Fruit fly (Drosophila melanogaster) whole organism, embryonic: ENCODE measurements around the gene CG13306.

Source experiments
- Abd-B ChIP-seq: fragments of 200-800 bp; sonication (Bioruptor generic); optimal IDR thresholded peaks from 2 replicates; lab custom pipeline; 2018; ENCODE audit warnings: missing biosample characterization, mild to moderate bottlenecking, missing genetic modification characterization, moderate library complexity
- BtbVII ChIP-seq: fragments of 200-800 bp; sonication (Bioruptor generic); optimal IDR thresholded peaks from 3 replicates; lab custom pipeline; 2017; ENCODE audit warnings: missing biosample characterization, mild to moderate bottlenecking, missing genetic modification characterization
- CG10543 ChIP-seq: fragments of 200-800 bp; sonication (Bioruptor generic); optimal IDR thresholded peaks from 3 replicates; lab custom pipeline; 2017; ENCODE audit warnings: missing biosample characterization, mild to moderate bottlenecking, missing genetic modification characterization, moderate library complexity
- CG12071 ChIP-seq: fragments of 200-800 bp; sonication (Bioruptor generic); optimal IDR thresholded peaks from 3 replicates; lab custom pipeline; 2018; ENCODE audit warnings: missing biosample characterization, mild to moderate bottlenecking, missing genetic modification characterization
- CG12219 ChIP-seq: fragments of 200-800 bp; sonication (Bioruptor generic); optimal IDR thresholded peaks from 3 replicates; lab custom pipeline; 2018; ENCODE audit warnings: missing biosample characterization, mild to moderate bottlenecking, missing genetic modification characterization
- CG1233 ChIP-seq: fragments of 200-800 bp; sonication (Bioruptor generic); optimal IDR thresholded peaks from 4 replicates; lab custom pipeline; 2018; ENCODE audit warnings: missing biosample characterization, mild to moderate bottlenecking, missing genetic modification characterization
- CG12744 ChIP-seq: fragments of 200-800 bp; sonication (Bioruptor generic); optimal IDR thresholded peaks from 2 replicates; lab custom pipeline; 2016; ENCODE audit warnings: missing biosample characterization, missing genetic modification characterization
- CG12769 ChIP-seq: fragments of 200-800 bp; sonication (Bioruptor generic); optimal IDR thresholded peaks from 2 replicates; lab custom pipeline; 2019; ENCODE audit warnings: missing biosample characterization, mild to moderate bottlenecking, missing genetic modification characterization, moderate library complexity
- CG13296 ChIP-seq: fragments of 200-800 bp; sonication (Bioruptor generic); optimal IDR thresholded peaks from 3 replicates; lab custom pipeline; 2018; ENCODE audit warnings: missing biosample characterization, mild to moderate bottlenecking, missing genetic modification characterization
- CG14965 ChIP-seq: fragments of 200-800 bp; sonication (Bioruptor generic); optimal IDR thresholded peaks from 2 replicates; lab custom pipeline; 2016; ENCODE audit warnings: missing biosample characterization, missing genetic modification characterization, borderline replicate concordance
- CG15011 ChIP-seq: fragments of 200-800 bp; sonication (Bioruptor generic); optimal IDR thresholded peaks from 3 replicates; lab custom pipeline; 2018; ENCODE audit warnings: missing biosample characterization, mild to moderate bottlenecking, missing genetic modification characterization
- CG15269 ChIP-seq: fragments of 200-800 bp; sonication (Bioruptor generic); optimal IDR thresholded peaks from 2 replicates; lab custom pipeline; 2018; ENCODE audit warnings: missing biosample characterization, mild to moderate bottlenecking, missing genetic modification characterization, moderate library complexity
- CG16815 ChIP-seq: fragments of 200-800 bp; sonication (Bioruptor generic); optimal IDR thresholded peaks from 3 replicates; lab custom pipeline; 2017; ENCODE audit warnings: missing biosample characterization, mild to moderate bottlenecking, missing genetic modification characterization
- CG17912 ChIP-seq: fragments of 200-800 bp; sonication (Bioruptor generic); optimal IDR thresholded peaks from 2 replicates; lab custom pipeline; 2018; ENCODE audit warnings: missing biosample characterization, mild to moderate bottlenecking, missing genetic modification characterization
- CG18599 ChIP-seq: fragments of 200-800 bp; sonication (Bioruptor generic); optimal IDR thresholded peaks from 3 replicates; lab custom pipeline; 2017; ENCODE audit warnings: missing biosample characterization, missing genetic modification characterization, mild to moderate bottlenecking, moderate library complexity, missing genetic modification reagents
- CG34376 ChIP-seq: fragments of 200-800 bp; sonication (Bioruptor generic); optimal IDR thresholded peaks from 2 replicates; lab custom pipeline; 2018; ENCODE audit warnings: missing biosample characterization, mild to moderate bottlenecking, missing genetic modification characterization
- CG3995 ChIP-seq: fragments of 200-800 bp; sonication (Bioruptor generic); optimal IDR thresholded peaks from 3 replicates; lab custom pipeline; 2016; ENCODE audit warnings: missing biosample characterization, missing genetic modification characterization
- CG5953 ChIP-seq: fragments of 200-800 bp; sonication (Bioruptor generic); IDR thresholded peaks from 2 replicates; pipeline ENCODE4 v1.3.6; 2022; ENCODE audit warnings: missing biosample characterization, missing genetic modification characterization
- CG6765 ChIP-seq: fragments of 200-800 bp; sonication (Bioruptor generic); optimal IDR thresholded peaks from 3 replicates; lab custom pipeline; 2017; ENCODE audit warnings: missing biosample characterization, mild to moderate bottlenecking, missing genetic modification characterization
- CG6791 ChIP-seq: fragments of 200-800 bp; sonication (Bioruptor generic); IDR thresholded peaks from 3 replicates; pipeline ENCODE4 v1.3.6; 2022; ENCODE audit warnings: missing biosample characterization, missing genetic modification characterization; ENCODE audit not compliant: partially characterized antibody
- CG7987 ChIP-seq: fragments of 200-800 bp; sonication (Bioruptor generic); optimal IDR thresholded peaks from 2 replicates; lab custom pipeline; 2018; ENCODE audit warnings: missing biosample characterization, mild to moderate bottlenecking, missing genetic modification characterization, moderate library complexity
- CG9817 ChIP-seq: fragments of 200-800 bp; sonication (Bioruptor generic); optimal IDR thresholded peaks from 2 replicates; lab custom pipeline; 2018; ENCODE audit warnings: missing biosample characterization, mild to moderate bottlenecking, missing genetic modification characterization, moderate library complexity
- CTCF ChIP-seq: fragments of 200-800 bp; sonication (Bioruptor generic); optimal IDR thresholded peaks from 2 replicates; lab custom pipeline; 2017; ENCODE audit warnings: missing biosample characterization, mild to moderate bottlenecking, missing genetic modification characterization, moderate library complexity
- CoRest ChIP-seq: fragments of 200-800 bp; sonication (Bioruptor generic); optimal IDR thresholded peaks from 3 replicates; lab custom pipeline; 2018; ENCODE audit warnings: missing biosample characterization, mild to moderate bottlenecking, missing genetic modification characterization, moderate library complexity
- Dad ChIP-seq: fragments of 200-800 bp; sonication (Bioruptor generic); optimal IDR thresholded peaks from 3 replicates; lab custom pipeline; 2016; ENCODE audit warnings: missing biosample characterization, missing genetic modification characterization
- HLH54F ChIP-seq: fragments of 200-800 bp; sonication (Bioruptor generic); optimal IDR thresholded peaks from 3 replicates; lab custom pipeline; 2016; ENCODE audit warnings: missing biosample characterization, missing genetic modification characterization
- Hmr ChIP-seq: fragments of 200-800 bp; sonication (Bioruptor generic); optimal IDR thresholded peaks from 3 replicates; lab custom pipeline; 2017; ENCODE audit warnings: mild to moderate bottlenecking, missing biosample characterization, missing genetic modification reagents, missing genetic modification characterization
- Hmx ChIP-seq: fragments of 200-800 bp; sonication (Bioruptor generic); optimal IDR thresholded peaks from 2 replicates; lab custom pipeline; 2016; ENCODE audit warnings: missing biosample characterization, missing genetic modification characterization
- Hr78 ChIP-seq, 2 experiments: fragments of 200-800 bp in 1 of 2; fragments of >200 bp in 1 of 2; sonication (Bioruptor generic) in 1 of 2; optimal IDR thresholded peaks; 2 replicates each; lab custom pipeline; 2017 to 2019; ENCODE audit warnings: missing biosample characterization in 2 of 2, missing genetic modification characterization in 2 of 2, mild to moderate bottlenecking in 1 of 2, moderate library complexity in 1 of 2
- MBD-R2 ChIP-seq: fragments of 200-800 bp; sonication (Bioruptor generic); IDR thresholded peaks from 2 replicates; pipeline ENCODE4 v1.3.6; 2022; ENCODE audit warnings: missing biosample characterization, missing genetic modification characterization
- Meics ChIP-seq: fragments of 200-800 bp; sonication (Bioruptor generic); optimal IDR thresholded peaks from 2 replicates; lab custom pipeline; 2017; ENCODE audit warnings: missing biosample characterization, mild to moderate bottlenecking, missing genetic modification characterization
- Myb ChIP-seq: fragments of 200-800 bp; sonication (Bioruptor generic); optimal IDR thresholded peaks from 2 replicates; lab custom pipeline; 2016; ENCODE audit warnings: missing biosample characterization, missing genetic modification characterization
- Rx ChIP-seq: fragments of 200-800 bp; sonication (Bioruptor generic); IDR thresholded peaks from 2 replicates; pipeline ENCODE4 v1.3.6; 2022; ENCODE audit warnings: missing biosample characterization, missing genetic modification characterization
- Usf ChIP-seq: fragments of 200-800 bp; sonication (Bioruptor generic); optimal IDR thresholded peaks from 2 replicates; lab custom pipeline; 2017; ENCODE audit warnings: missing genotype, missing biosample characterization, missing genetic modification characterization
- Xbp1 ChIP-seq: fragments of 200-800 bp; sonication (Bioruptor generic); optimal IDR thresholded peaks from 3 replicates; lab custom pipeline; 2016; ENCODE audit warnings: missing biosample characterization, mild to moderate bottlenecking, missing genetic modification characterization
- aop ChIP-seq: fragments of 200-800 bp; sonication (Bioruptor generic); IDR thresholded peaks from 2 replicates; pipeline ENCODE4 v1.3.6; 2022; ENCODE audit warnings: missing biosample characterization, missing genetic modification characterization
- bcd ChIP-seq: fragments of 200-800 bp; sonication (Bioruptor generic); optimal IDR thresholded peaks from 2 replicates; lab custom pipeline; 2017; ENCODE audit warnings: missing biosample characterization, mild to moderate bottlenecking, missing genetic modification characterization
- caup ChIP-seq: fragments of 200-800 bp; sonication (Bioruptor generic); optimal IDR thresholded peaks from 3 replicates; lab custom pipeline; 2017; ENCODE audit warnings: missing biosample characterization, mild to moderate bottlenecking, missing genetic modification characterization, moderate library complexity; ENCODE audit not compliant: severe bottlenecking
- danr ChIP-seq: fragments of 200-800 bp; sonication (Bioruptor generic); IDR thresholded peaks from 2 replicates; pipeline ENCODE4 v1.3.6; 2022; ENCODE audit warnings: missing biosample characterization, missing genetic modification characterization
- dimm ChIP-seq: fragments of 200-800 bp; sonication (Bioruptor generic); IDR thresholded peaks from 2 replicates; pipeline ENCODE4 v1.3.6; 2022; ENCODE audit warnings: missing biosample characterization, missing genetic modification characterization
- en ChIP-seq: fragments of 200-800 bp; sonication (Bioruptor generic); optimal IDR thresholded peaks from 2 replicates; lab custom pipeline; 2016; ENCODE audit warnings: missing biosample characterization, missing genetic modification characterization
- fd64A ChIP-seq: fragments of 200-800 bp; sonication (Bioruptor generic); optimal IDR thresholded peaks from 3 replicates; lab custom pipeline; 2018; ENCODE audit warnings: missing biosample characterization, mild to moderate bottlenecking, missing genetic modification characterization
- hkb ChIP-seq, 2 experiments: fragments of 200-800 bp in 1 of 2; fragments of >200 bp in 1 of 2; sonication (Bioruptor generic) in 1 of 2; IDR thresholded peaks in 1 of 2; optimal IDR thresholded peaks in 1 of 2; 2 replicates each; pipeline versions ENCODE4 v1.3.6 to Lab custom; 2017 to 2022; ENCODE audit warnings: missing biosample characterization in 1 of 2, missing genetic modification characterization in 1 of 2
- repo ChIP-seq: fragments of 200-800 bp; sonication (Bioruptor generic); optimal IDR thresholded peaks from 2 replicates; lab custom pipeline; 2016; ENCODE audit warnings: missing biosample characterization, missing genetic modification characterization
- rib ChIP-seq: fragments of 200-800 bp; sonication (Bioruptor generic); IDR thresholded peaks from 2 replicates; pipeline ENCODE4 v1.3.6; 2022; ENCODE audit warnings: missing biosample characterization, missing genetic modification characterization
- sd ChIP-seq: fragments of 200-800 bp; sonication (Bioruptor generic); optimal IDR thresholded peaks from 3 replicates; lab custom pipeline; 2018; ENCODE audit warnings: missing biosample characterization, mild to moderate bottlenecking, missing genetic modification characterization, moderate library complexity
- sens ChIP-seq: fragments of 200-800 bp; sonication (Bioruptor generic); peaks from one replicate; lab custom pipeline; 2016; ENCODE audit warnings: missing biosample characterization, missing genetic modification characterization
- sens-2 ChIP-seq: fragments of 200-800 bp; sonication (Bioruptor generic); IDR thresholded peaks from 2 replicates; pipeline ENCODE4 v1.3.6; 2022; ENCODE audit warnings: missing biosample characterization, missing genetic modification characterization
- sob ChIP-seq: fragments of 200-800 bp; sonication (Bioruptor generic); IDR thresholded peaks from 2 replicates; pipeline ENCODE4 v1.3.6; 2022; ENCODE audit warnings: missing biosample characterization, missing genetic modification characterization
- wek ChIP-seq: fragments of 200-800 bp; sonication (Bioruptor generic); optimal IDR thresholded peaks from 3 replicates; lab custom pipeline; 2018; ENCODE audit warnings: missing biosample characterization, mild to moderate bottlenecking, missing genetic modification characterization, moderate library complexity

CG13306 gene

DNA sequence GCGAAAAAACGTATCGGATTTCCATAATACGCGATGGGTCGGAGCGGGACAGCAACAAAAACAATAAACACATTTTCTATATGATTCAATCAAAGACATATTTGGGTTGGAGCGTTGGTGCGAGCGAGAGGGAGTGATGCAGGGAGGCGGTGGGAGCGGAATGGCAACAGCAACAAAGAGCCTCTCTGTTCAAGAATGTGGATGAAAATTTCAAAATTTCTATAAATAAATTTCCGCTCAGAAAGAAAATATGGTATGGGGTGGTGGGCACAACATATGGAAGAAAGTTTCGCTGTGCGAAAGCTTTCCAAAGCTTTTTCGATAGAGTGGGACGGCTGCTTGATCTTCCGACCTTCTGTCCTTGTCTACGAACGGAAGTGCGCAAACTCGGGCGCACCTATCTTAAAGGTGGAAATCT is 8.5 kb downstream of the CG13306 start (continued):
- TF ChIP-seq sens-2 (GFP tag; lab: Robert Waterston, UW) (0 out of 2 replicates have a peak, but pooled peaks have one; percentile 14), fd64A (GFP tag; lab: Kevin White, UChicago) (peak; percentile 20), CTCF (peak; percentile 28), en (GFP tag; lab: Kevin White, UChicago) (no peak), CG15269 (tag; lab: Kevin White, UChicago) (no peak), Xbp1 (GFP tag; lab: Kevin White, UChicago) (no peak), CG15011 (peak; percentile 17), CG12219 (GFP tag; lab: Kevin White, UChicago) (peak; percentile 10), CG16815 (GFP tag; lab: Kevin White, UChicago) (no peak), rib (GFP tag; lab: Robert Waterston, UW) (peak; percentile 50; the same call in 1 of the 2 replicates), Abd-B (GFP tag; lab: Kevin White, UChicago) (no peak), CG7987 (peak; percentile 49), CG3995 (peak; percentile 2), CG10543 (GFP tag; lab: Kevin White, UChicago) (peak; percentile 48), CG12769 (tag; lab: Kevin White, UChicago) (peak; percentile 71), Usf (GFP tag; lab: Kevin White, UChicago) (no peak), repo (GFP tag; lab: Kevin White, UChicago) (no peak), CG9817 (tag; lab: Kevin White, UChicago) (no peak), CG5953 (GFP tag; lab: Robert Waterston, UW) (peak; percentile 43; the same call in 1 of the 2 replicates), Myb (GFP tag; lab: Kevin White, UChicago) (no peak), CG34376 (GFP tag; lab: Kevin White, UChicago) (peak; percentile 40), CG12744 (GFP tag; lab: Kevin White, UChicago) (peak; percentile 52), dimm (GFP tag; lab: Robert Waterston, UW) (no peak), CG12071 (GFP tag; lab: Kevin White, UChicago) (peak; percentile 49), hkb (optimal IDR thresholded peaks at IDR 0.05; lab: Kevin White, UChicago) (no peak), hkb (GFP tag; IDR thresholded peaks at IDR 0.05; lab: Robert Waterston, UW) (peak; percentile 37; the same call in 1 of the 2 replicates), BtbVII (GFP tag; lab: Kevin White, UChicago) (peak; percentile 25), CG1233 (GFP tag; lab: Kevin White, UChicago) (peak; percentile 24), danr (GFP tag; lab: Robert Waterston, UW) (0 out of 2 replicates have a peak, but pooled peaks have one; percentile 8), sd (peak; percentile 98), Rx (GFP tag; lab: Robert Waterston, UW) (0 out of 2 replicates have a peak, but pooled peaks have one; percentile 18), CoRest (peak; percentile 5), Dad (GFP tag; lab: Kevin White, UChicago) (no peak), CG13296 (GFP tag; lab: Kevin White, UChicago) (peak; percentile 18), sens (GFP tag; lab: Kevin White, UChicago) (peak; percentile 75), CG17912 (GFP tag; lab: Kevin White, UChicago) (peak; percentile 53), Hmr (GFP tag; lab: Kevin White, UChicago) (peak; percentile 33), CG6765 (GFP tag; lab: Kevin White, UChicago) (peak; percentile 58), HLH54F (GFP tag; lab: Kevin White, UChicago) (no peak), aop (GFP tag; lab: Robert Waterston, UW) (peak; percentile 72; the same call in 1 of the 2 replicates), CG14965 (GFP tag; lab: Kevin White, UChicago) (no peak), Hr78 (GFP tag; optimal IDR thresholded peaks at IDR 0.05; lab: Kevin White, UChicago) (peak in 1 of 2 experiments; percentile 73), MBD-R2 (peak; percentile 22; the same call in 1 of the 2 replicates), caup (peak; percentile 50), CG6791 (GFP tag; lab: Robert Waterston, UW) (no peak), CG18599 (peak; percentile 5), Meics (GFP tag; lab: Kevin White, UChicago) (peak; percentile 65), Hmx (GFP tag; lab: Kevin White, UChicago) (no peak), sob (GFP tag; lab: Robert Waterston, UW) (no peak), wek (GFP tag; lab: Kevin White, UChicago) (peak; percentile 48), bcd (peak; percentile 30)
